Worm (Caenorhabditis elegans) whole organism, L4 larva: ENCODE measurements around the gene tmd-2.

Experiments
- D1046.2 ChIP-seq: fragments of 200-800 bp; sonication (Bioruptor generic); IDR thresholded peaks from 2 replicates; pipeline ENCODE4 v1.3.6; 2022; ENCODE audit warnings: missing genetic modification characterization, missing compliant biosample characterization
- F26F4.8 ChIP-seq: fragments of 200-800 bp; sonication (Bioruptor generic); conservative IDR thresholded peaks from 2 replicates; pipeline ENCODE4 v1.3.6; 2022; ENCODE audit warnings: missing genetic modification characterization, missing compliant biosample characterization
- F44E2.7 ChIP-seq: fragments of 200-800 bp; sonication (Bioruptor generic); IDR thresholded peaks from 2 replicates; pipeline ENCODE4 v2.1.2; 2022; ENCODE audit warnings: missing genetic modification characterization, missing compliant biosample characterization
- Y105C5A.15 ChIP-seq: fragments of 200-800 bp; sonication (Bioruptor generic); IDR thresholded peaks from 2 replicates; pipeline ENCODE4 v1.3.6; 2022; ENCODE audit warnings: missing genetic modification characterization, missing compliant biosample characterization
- ZK337.2 ChIP-seq: fragments of 200-800 bp; sonication (Bioruptor generic); IDR thresholded peaks from 2 replicates; pipeline ENCODE4 v1.3.6; 2022; ENCODE audit warnings: missing genetic modification reagents, missing genetic modification characterization, missing compliant biosample characterization
- ZK546.5 ChIP-seq, 2 experiments: sonication (generic microtip); optimal IDR thresholded peaks; 2 replicates each; lab custom pipeline; 2017; ENCODE audit warnings: missing biosample characterization in 2 of 2, missing genetic modification characterization in 2 of 2
- aha-1 ChIP-seq: fragments of 150-350 bp; peaks from one replicate; lab custom pipeline; 2014; ENCODE audit warnings: missing biosample characterization, missing genetic modification characterization
- aly-2 ChIP-seq: sonication (generic microtip); optimal IDR thresholded peaks from 2 replicates; lab custom pipeline; 2018; ENCODE audit warnings: missing biosample characterization, missing genetic modification characterization
- arid-1 ChIP-seq: fragments of 200-800 bp; sonication (Bioruptor generic); conservative IDR thresholded peaks from 2 replicates; pipeline ENCODE4 v1.3.6; 2022; ENCODE audit warnings: missing genetic modification reagents, missing genetic modification characterization, missing compliant biosample characterization
- ceh-44 ChIP-seq: fragments of 200-800 bp; sonication (Bioruptor generic); IDR thresholded peaks from 2 replicates; pipeline ENCODE4 v1.3.6; 2022; ENCODE audit warnings: missing genetic modification reagents, missing genetic modification characterization, missing compliant biosample characterization
- dmd-8 ChIP-seq: fragments of 200-800 bp; sonication (Bioruptor generic); IDR thresholded peaks from 2 replicates; pipeline ENCODE4 v1.3.6; 2022; ENCODE audit warnings: missing genetic modification characterization, missing compliant biosample characterization
- hlh-30 ChIP-seq: sonication (generic microtip); optimal IDR thresholded peaks from 2 replicates; lab custom pipeline; 2017; ENCODE audit warnings: antibody characterized with exemption, mild to moderate bottlenecking, missing genetic modification characterization, missing compliant biosample characterization; ENCODE audit not compliant: insufficient read depth
- lim-7 ChIP-seq: fragments of 200-800 bp; sonication (Bioruptor generic); IDR thresholded peaks from 2 replicates; pipeline ENCODE4 v1.3.6; 2022; ENCODE audit warnings: missing genetic modification characterization, missing compliant biosample characterization
- lin-29 ChIP-seq: fragments of 200-800 bp; sonication (Bioruptor generic); IDR thresholded peaks from 2 replicates; pipeline ENCODE4 v1.3.6; 2022; ENCODE audit warnings: missing genetic modification reagents, missing genetic modification characterization, missing compliant biosample characterization
- lir-3 ChIP-seq: sonication (generic microtip); optimal IDR thresholded peaks from 2 replicates; lab custom pipeline; 2016; ENCODE audit warnings: mild to moderate bottlenecking, missing genetic modification characterization, missing compliant biosample characterization
- madf-5 ChIP-seq, 2 experiments: fragments of 200-800 bp; sonication (Bioruptor generic); IDR thresholded peaks; 2 replicates each; pipeline ENCODE4 v1.3.6; 2022; ENCODE audit warnings: missing compliant biosample characterization in 2 of 2, missing genetic modification characterization in 2 of 2
- madf-9 ChIP-seq: fragments of 200-800 bp; sonication (Bioruptor generic); conservative IDR thresholded peaks from 2 replicates; pipeline ENCODE4 v1.3.6; 2022; ENCODE audit warnings: missing genetic modification reagents, missing genetic modification characterization, missing compliant biosample characterization
- mes-2 ChIP-seq: sonication (generic microtip); optimal IDR thresholded peaks from 2 replicates; lab custom pipeline; 2016; ENCODE audit warnings: missing genotype, mild to moderate bottlenecking, missing genetic modification characterization, missing compliant biosample characterization; ENCODE audit not compliant: poor library complexity, severe bottlenecking
- mxl-2 ChIP-seq: fragments of 200-800 bp; sonication (Bioruptor generic); conservative IDR thresholded peaks from 2 replicates; pipeline ENCODE4 v1.3.6; 2022; ENCODE audit warnings: missing genetic modification reagents, missing genetic modification characterization, missing compliant biosample characterization
- nhr-102 ChIP-seq: sonication (generic microtip); optimal IDR thresholded peaks from 2 replicates; lab custom pipeline; 2016; ENCODE audit warnings: mild to moderate bottlenecking, missing genetic modification characterization, moderate library complexity, missing compliant biosample characterization
- pha-4 ChIP-seq, 2 experiments: fragments of 150-350 bp in 1 of 2; fragments of 200-800 bp in 1 of 2; sonication (Bioruptor generic) in 1 of 2; IDR thresholded peaks in 1 of 2; optimal IDR thresholded peaks in 1 of 2; 2 replicates each; pipeline versions ENCODE4 v1.3.6 to Lab custom; 2014 to 2022; ENCODE audit warnings: missing genetic modification characterization in 2 of 2, missing genetic modification reagents in 2 of 2, missing biosample characterization in 1 of 2, missing compliant biosample characterization in 1 of 2
- set-16 ChIP-seq: fragments of 200-800 bp; sonication (Bioruptor generic); IDR thresholded peaks from 2 replicates; pipeline ENCODE4 v1.3.6; 2022; ENCODE audit warnings: missing genetic modification reagents, missing genetic modification characterization, missing compliant biosample characterization
- snpc-1.2 ChIP-seq: fragments of 200-800 bp; sonication (Bioruptor generic); IDR thresholded peaks from 2 replicates; pipeline ENCODE4 v1.3.6; 2022; ENCODE audit warnings: missing genetic modification reagents, missing genetic modification characterization, missing compliant biosample characterization
- tra-1 ChIP-seq: fragments of 200-800 bp; sonication (Bioruptor generic); IDR thresholded peaks from 2 replicates; pipeline ENCODE4 v1.3.6; 2022; ENCODE audit warnings: missing genetic modification reagents, missing genetic modification characterization, missing compliant biosample characterization
- unc-62 ChIP-seq, 3 experiments: fragments of 150-350 bp in 1 of 3; sonication (generic microtip); optimal IDR thresholded peaks in 2 of 3; peaks in 1 of 3; 1 replicate in 1 of 3; 2 replicates in 2 of 3; lab custom pipeline; 2014 to 2017; ENCODE audit warnings: missing biosample characterization in 3 of 3, missing genetic modification characterization in 3 of 3, missing genetic modification reagents in 3 of 3, missing genotype in 1 of 3
- vab-7 ChIP-seq: fragments of 200-800 bp; sonication (Bioruptor generic); IDR thresholded peaks from 2 replicates; pipeline ENCODE4 v1.3.6; 2022; ENCODE audit warnings: missing genetic modification reagents, missing genetic modification characterization, missing compliant biosample characterization

tmd-2 gene

ce11 chrV:8314782-8315181 lies 19.7 kb upstream of the tmd-2 start:
- TF ChIP-seq Y105C5A.15 (GFP tag; lab: Robert Waterston, UW): peak; percentile 37; the same call in 1 of the 2 replicates
- TF ChIP-seq lim-7 (GFP tag; lab: Robert Waterston, UW): peak; percentile 67
- TF ChIP-seq tra-1 (GFP tag; lab: Robert Waterston, UW): peak; percentile 22; the same call in 1 of the 2 replicates
- peak; percentile 38; the same call in 1 of the 2 replicates for TF ChIP-seq F44E2.7 (GFP tag; lab: Robert Waterston, UW)
- TF ChIP-seq madf-5 (GFP tag; IDR thresholded peaks at IDR 0.05; lab: Robert Waterston, UW): peak in 1 of 2 experiments; percentile 49; a peak in 1 of 4 replicates
- peak; percentile 30; the same call in 1 of the 2 replicates for TF ChIP-seq arid-1 (GFP tag; lab: Robert Waterston, UW)
- 0 out of 2 replicates have a peak, but pooled peaks have one; percentile 42 for TF ChIP-seq madf-9 (GFP tag; lab: Robert Waterston, UW)
- TF ChIP-seq ceh-44 (GFP tag; lab: Robert Waterston, UW): peak; percentile 38; the same call in 1 of the 2 replicates
- peak; percentile 65; the same call in 1 of the 2 replicates for TF ChIP-seq F26F4.8 (GFP tag; lab: Robert Waterston, UW)
- TF ChIP-seq ZK337.2 (GFP tag; lab: Robert Waterston, UW): peak; percentile 46; the same call in 1 of the 2 replicates

DNA sequence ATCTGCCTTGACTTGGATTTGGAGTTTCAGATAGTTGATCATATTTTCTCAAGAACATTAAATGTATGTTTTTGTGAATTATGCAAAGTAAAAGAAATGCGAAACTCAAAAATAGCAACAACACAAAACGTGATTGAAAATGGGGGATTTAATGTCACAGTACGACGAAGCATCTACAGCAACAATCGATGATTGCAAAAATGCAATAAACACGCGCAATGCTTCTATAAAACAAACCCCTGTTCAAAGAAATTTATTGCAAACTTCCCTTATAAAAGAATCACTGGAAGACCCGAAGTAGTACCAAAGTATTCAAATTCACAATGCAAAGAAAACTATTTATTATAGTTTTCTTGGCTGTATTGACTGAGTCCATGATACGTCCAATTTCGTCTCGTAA lies 16.3 kb upstream of the tmd-2 start, which contains the start of gene clec-219:
Gene clec-219, plus strand, starts transcription at position 301 of the 400 bp plus-strand sequence.
- no peak for TF ChIP-seq lir-3
- TF ChIP-seq lin-29 (GFP tag; lab: Robert Waterston, UW): no peak
- TF ChIP-seq mes-2: no peak
- no peak for TF ChIP-seq ZK546.5 (tag; optimal IDR thresholded peaks at IDR 0.05; lab: Kevin White, UChicago)
- TF ChIP-seq mxl-2 (GFP tag; lab: Robert Waterston, UW): no peak

- TF ChIP-seq vab-7: no peak
- peak in 1 of 2 experiments; percentile 69 for TF ChIP-seq unc-62 (GFP tag; optimal IDR thresholded peaks at IDR 0.05 in 1 of 2; lab: Kevin White, UChicago)
- TF ChIP-seq unc-62 (tag; optimal IDR thresholded peaks at IDR 0.05; lab: Kevin White, UChicago): no peak
- peak; percentile 95 for TF ChIP-seq aha-1 (tag; lab: Kevin White, UChicago)
- no peak for TF ChIP-seq aly-2 (tag; lab: Kevin White, UChicago)
- no peak for TF ChIP-seq mxl-2 (GFP tag; lab: Robert Waterston, UW)
- TF ChIP-seq lim-7 (GFP tag; lab: Robert Waterston, UW): no peak
Observed at ce11 chrV:8323545-8323944, 10.9 kb upstream of the tmd-2 start.

DNA sequence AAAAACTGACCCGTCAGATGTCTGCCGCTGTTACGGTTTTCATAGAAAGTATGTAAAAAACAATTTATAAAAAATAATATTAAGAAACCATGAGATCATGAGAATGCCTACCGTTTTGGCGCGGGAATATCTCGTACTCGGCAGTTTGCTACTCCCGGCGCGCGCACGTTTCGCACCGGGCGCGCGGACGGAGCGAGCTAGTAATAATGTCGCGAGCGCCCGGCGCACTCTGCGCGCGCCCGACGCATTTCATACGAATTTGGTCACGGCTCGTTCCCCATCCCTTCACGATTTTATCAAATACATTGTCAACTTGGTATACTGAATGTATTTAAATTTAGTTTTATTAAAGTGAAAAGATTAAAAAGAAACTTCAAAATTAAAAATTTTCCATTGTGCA lies 8.6 kb upstream of the tmd-2 start:
- TF ChIP-seq pha-4 (GFP tag; IDR thresholded peaks at IDR 0.05; lab: Robert Waterston, UW) (no peak), pha-4 (tag; optimal IDR thresholded peaks at IDR 0.05; lab: Kevin White, UChicago) (no peak), set-16 (GFP tag; lab: Robert Waterston, UW) (peak; percentile 74)

DNA sequence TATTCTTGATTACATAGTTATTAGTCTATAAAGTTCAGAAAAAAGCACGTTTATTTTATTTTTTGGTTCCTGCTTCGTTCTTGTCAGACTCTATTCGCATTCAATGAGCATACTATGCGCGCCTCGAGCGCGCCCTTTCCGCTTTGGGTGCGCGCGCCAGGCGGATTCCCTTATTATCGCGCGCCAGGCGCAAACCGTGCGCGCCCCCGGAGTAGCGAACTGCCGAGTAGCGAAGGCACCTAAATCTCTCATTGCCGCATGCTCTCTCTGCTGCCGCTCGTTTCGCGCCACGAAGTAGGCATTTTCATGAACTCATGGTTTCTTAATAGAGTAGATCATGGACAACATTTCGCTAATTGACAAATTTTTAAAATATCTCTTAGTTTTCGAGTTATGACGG lies 7.4 kb upstream of the tmd-2 start:
- TF ChIP-seq set-16 (GFP tag; lab: Robert Waterston, UW) (peak; percentile 89), dmd-8 (GFP tag; lab: Robert Waterston, UW) (no peak)

- TF ChIP-seq lim-7 (GFP tag; lab: Robert Waterston, UW) (peak; percentile 70), Y105C5A.15 (GFP tag; lab: Robert Waterston, UW) (0 out of 2 replicates have a peak, but pooled peaks have one; percentile 57), snpc-1.2 (GFP tag; lab: Robert Waterston, UW) (0 out of 2 replicates have a peak, but pooled peaks have one; percentile 29), dmd-8 (GFP tag; lab: Robert Waterston, UW) (peak; percentile 72; the same call in 1 of the 2 replicates), F44E2.7 (GFP tag; lab: Robert Waterston, UW) (0 out of 2 replicates have a peak, but pooled peaks have one; percentile 38), F26F4.8 (GFP tag; lab: Robert Waterston, UW) (peak; percentile 84), D1046.2 (GFP tag; lab: Robert Waterston, UW) (0 out of 2 replicates have a peak, but pooled peaks have one; percentile 68), madf-5 (GFP tag; IDR thresholded peaks at IDR 0.05; lab: Robert Waterston, UW) (peak in 1 of 2 experiments; percentile 50; a peak in 1 of 4 replicates), madf-9 (GFP tag; lab: Robert Waterston, UW) (0 out of 2 replicates have a peak, but pooled peaks have one; percentile 47)
Observed at ce11 chrV:8329390-8329789, 5.1 kb upstream of the tmd-2 start.

ce11 chrV:8335620-8336019 lies 1.2 kb downstream of the tmd-2 start:
- TF ChIP-seq unc-62 (GFP tag; optimal IDR thresholded peaks at IDR 0.05 in 1 of 2; lab: Kevin White, UChicago) (peak in 1 of 2 experiments; percentile 45), unc-62 (tag; optimal IDR thresholded peaks at IDR 0.05; lab: Kevin White, UChicago) (no peak), nhr-102 (no peak), hlh-30 (tag; lab: Kevin White, UChicago) (peak; percentile 32)
